Fruit fly (Drosophila melanogaster) ovary, adult (tissue): ENCODE results near the gene p.
A peak's percentile ranks its signal among the peaks of the same experiment; 100 is the strongest.

Experiments used
- CG17801 ChIP-seq: fragments of 200-800 bp; optimal IDR thresholded peaks from 2 replicates; lab custom pipeline; 2019; ENCODE audit warnings: missing biosample characterization, mild to moderate bottlenecking, missing genetic modification characterization, moderate library complexity; ENCODE audit not compliant: partially characterized antibody

p gene

DNA sequence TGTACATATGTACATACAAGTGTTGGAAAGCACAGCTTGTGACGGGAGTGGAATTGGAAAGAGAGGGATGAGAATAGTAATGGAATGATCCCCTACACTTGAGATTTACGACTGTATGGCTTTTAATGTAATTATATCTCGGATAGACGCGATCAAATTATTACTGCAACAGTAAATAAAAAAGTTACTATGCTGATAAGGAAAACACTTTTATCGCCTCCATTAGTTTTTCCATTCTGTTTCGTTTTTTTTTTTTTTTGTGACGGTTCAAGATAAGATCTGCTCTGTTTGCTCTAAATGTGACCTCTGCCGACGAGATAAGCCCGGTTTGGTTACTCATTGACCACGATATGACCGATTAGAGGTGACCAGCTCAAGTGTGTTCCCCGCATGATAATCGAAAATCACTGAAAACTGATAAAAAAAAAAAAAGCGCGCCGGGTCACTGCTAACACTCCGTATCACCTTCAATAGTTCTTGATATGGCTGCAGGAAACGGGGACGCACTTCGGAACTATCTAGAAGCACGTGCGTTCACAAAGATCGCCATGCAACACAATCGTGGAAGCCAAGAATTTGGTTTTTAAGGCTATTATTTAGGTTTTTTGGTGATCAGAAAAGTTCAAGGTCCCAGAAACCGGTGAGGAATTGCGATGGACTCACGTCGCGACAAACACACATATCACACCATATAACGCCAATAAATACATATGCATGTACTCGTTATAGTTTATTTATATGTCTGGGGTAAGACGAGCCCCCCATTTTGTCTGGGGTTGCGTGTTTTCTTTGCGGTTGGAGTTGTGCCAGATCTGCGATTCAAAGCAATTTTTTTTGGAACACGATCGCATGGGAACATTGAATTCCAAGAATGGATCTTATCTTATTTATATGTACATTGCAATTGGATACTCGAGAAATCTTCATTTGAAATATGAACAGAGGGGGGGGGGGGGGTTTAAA is at the start of gene p:
TSS of gene p (minus strand) at position 156 of the 963 bp plus-strand sequence.
- TF ChIP-seq CG17801 (GFP tag; lab: Kevin White, UChicago): peak; percentile 62

DNA sequence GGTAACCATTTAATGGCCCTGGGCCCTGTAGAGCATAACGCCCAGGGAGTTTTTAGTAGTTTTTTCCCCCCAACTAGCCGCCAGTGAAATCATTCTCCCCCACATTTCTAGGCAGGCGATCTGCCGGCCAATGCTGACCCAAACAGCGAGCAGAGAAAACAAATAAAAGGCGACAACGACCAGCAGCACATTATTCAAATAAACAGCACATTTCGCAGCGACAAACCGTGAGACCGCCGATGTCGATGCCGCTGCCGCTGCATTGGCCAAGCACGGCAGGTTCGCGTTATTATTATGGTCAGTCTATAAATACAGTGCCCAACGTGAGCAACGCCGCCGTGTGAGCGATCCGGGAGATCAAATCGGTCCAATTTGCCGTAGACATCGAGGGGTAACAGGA is 48.4 kb upstream of the p start, which contains the start of gene CG11760:
TSS of gene CG11760 (plus strand) at position 301 of the 400 bp plus-strand sequence.
- no peak for TF ChIP-seq CG17801 (GFP tag; lab: Kevin White, UChicago)

DNA sequence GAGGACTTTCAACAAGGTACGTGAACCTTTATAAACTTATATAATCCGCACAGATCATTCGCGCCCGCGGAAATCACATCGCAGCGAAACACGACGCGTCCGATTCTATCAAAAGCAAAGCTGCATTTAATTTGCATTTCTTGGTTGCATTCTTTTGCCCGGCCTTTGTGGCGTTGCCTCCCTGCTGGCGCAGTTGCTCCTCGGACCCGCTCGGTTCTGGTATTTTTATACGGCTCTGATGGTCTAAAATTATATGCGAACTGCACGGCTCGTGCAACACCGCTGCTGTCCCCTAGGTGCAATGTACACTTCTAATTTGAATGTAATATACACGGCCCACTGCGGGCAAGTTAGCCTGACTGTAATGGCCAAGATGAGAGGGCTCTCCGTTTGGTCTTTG is 47.9 kb upstream of the p start, which contains the start of gene Cks85A:
TSS of gene Cks85A (minus strand) at position 101 of the 400 bp plus-strand sequence.
- no peak for TF ChIP-seq CG17801 (GFP tag; lab: Kevin White, UChicago)

DNA sequence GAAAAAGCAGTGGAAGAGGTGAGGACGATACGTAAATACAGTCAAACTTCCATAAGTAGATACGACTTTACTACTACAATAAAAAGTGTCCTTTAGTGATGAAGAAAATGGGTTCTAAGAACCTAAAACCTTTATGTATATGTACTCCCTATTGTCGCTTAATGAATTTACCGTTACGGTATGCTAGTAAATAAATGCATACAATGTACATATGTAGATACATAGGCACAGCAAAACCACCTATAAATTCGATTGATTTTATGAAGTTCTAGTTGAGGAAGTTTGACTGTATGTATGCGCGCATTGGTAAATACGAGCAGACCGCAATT is 46.0 kb upstream of the p start:
- TF ChIP-seq CG17801 (GFP tag; lab: Kevin White, UChicago): no peak

- TF ChIP-seq CG17801 (GFP tag; lab: Kevin White, UChicago): peak; percentile 2
These were observed 45.5 kb upstream of the p start, which contains the start of gene TMEM216 for dm6 chr3R:8715851-8716550. Gene TMEM216 (plus strand): TSS chr3R:8716243.

DNA sequence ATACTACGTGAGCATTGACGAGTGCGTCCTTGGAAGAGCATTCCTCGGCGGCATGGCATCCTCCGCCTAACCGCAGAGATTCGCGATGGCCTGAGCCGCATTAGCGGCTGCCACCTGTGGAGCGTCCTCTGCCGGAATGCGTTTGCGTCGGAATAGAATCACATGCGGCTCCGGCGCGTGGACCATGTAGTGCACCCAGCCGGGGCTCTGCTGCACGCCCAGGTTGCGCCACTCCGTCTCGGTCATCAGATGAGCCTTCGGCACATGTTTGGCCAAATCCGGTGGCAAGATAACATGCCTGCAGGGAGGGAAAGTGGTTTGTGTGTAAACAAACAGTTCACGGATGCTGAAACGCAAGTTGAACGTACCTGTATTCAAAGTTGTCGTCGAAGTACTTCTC is 44.9 kb upstream of the p start:
- TF ChIP-seq CG17801 (GFP tag; lab: Kevin White, UChicago): no peak

- TF ChIP-seq CG17801 (GFP tag; lab: Kevin White, UChicago): peak; percentile 76
These were observed 42.2 kb upstream of the p start, which contains the start of gene CG8112 for dm6 chr3R:8712722-8713131. Gene CG8112 (plus strand): TSS chr3R:8712933.

DNA sequence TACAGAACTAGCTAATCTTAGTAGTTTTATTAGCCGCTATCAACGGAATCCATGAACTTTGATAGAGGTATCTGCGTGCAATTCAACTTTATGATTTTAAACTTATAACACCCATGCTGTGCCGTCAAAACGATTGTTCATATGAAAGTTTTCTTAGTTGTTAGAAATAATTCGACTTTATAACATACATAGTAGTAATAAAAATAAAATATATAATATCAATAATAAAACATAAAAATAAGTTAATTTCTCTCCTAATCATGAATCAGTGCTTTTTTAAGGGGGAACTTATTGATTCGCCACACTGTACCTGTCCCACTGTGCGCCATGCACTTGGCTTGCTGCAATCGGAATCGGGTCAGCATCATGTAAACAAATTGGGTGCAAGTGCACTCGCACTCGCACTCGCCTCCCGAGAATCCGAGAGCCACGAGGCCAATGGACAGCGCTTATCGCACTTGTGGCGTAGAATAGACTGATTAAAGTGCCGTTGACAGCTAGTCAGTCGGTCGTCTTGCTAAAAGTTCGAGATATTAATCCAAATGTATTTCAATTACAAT is 41.5 kb upstream of the p start:
- TF ChIP-seq CG17801 (GFP tag; lab: Kevin White, UChicago): no peak

- no peak for TF ChIP-seq CG17801 (GFP tag; lab: Kevin White, UChicago)
These were observed 36.7 kb upstream of the p start for dm6 chr3R:8707166-8707565.

- TF ChIP-seq CG17801 (GFP tag; lab: Kevin White, UChicago): no peak
These were observed 35.0 kb upstream of the p start for dm6 chr3R:8705323-8706097.

DNA sequence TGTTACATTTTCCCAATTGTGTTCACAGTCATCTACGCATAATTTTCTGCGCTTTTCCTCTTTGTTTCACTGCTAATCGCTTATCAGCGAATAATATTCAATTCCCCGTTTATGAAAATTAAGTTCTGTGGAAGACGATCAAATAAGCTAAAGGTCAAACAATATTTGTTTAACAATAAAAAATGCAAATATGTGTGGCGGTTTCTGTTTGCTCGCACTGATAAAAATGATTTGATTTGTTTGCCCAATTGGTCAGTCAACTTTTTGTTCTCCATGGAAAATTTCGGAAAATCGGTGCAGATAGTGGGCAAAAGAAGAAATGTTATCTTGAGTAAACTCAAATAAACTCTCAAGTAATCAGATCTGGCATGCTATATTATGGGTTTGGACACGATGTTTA is 34.2 kb upstream of the p start:
- TF ChIP-seq CG17801 (GFP tag; lab: Kevin White, UChicago): no peak

DNA sequence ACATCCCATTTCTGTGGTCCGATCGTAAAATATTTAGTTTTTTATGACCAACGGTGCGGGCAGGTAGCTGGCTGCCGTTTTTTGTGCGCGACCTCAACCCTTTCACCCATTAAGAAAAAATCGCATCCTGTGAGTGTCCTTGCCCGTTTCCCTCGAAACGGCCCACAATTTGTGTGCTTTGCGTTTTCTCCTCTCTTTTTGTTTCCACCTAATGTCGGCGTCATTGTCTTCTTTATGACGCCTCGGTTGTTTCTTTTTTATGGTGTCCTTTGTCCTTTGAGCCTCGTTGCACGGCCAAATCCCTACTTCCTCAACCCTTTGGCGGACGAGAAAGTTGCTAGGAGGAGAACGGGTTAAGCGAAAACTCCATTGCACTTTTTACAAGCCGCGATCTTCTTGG is 30.7 kb upstream of the p start:
- TF ChIP-seq CG17801 (GFP tag; lab: Kevin White, UChicago): no peak

dm6 chr3R:8700660-8701059 is 30.2 kb upstream of the p start:
- no peak for TF ChIP-seq CG17801 (GFP tag; lab: Kevin White, UChicago)

dm6 chr3R:8699230-8699629 is 28.7 kb upstream of the p start:
- no peak for TF ChIP-seq CG17801 (GFP tag; lab: Kevin White, UChicago)
